Worm (Caenorhabditis elegans) whole organism, early embryonic: ENCODE data around the gene arf-5.

Source experiments
- B0310.2 ChIP-seq: sonication (generic microtip); optimal IDR thresholded peaks from 2 replicates; lab custom pipeline; 2016; ENCODE audit warnings: mild to moderate bottlenecking, missing genetic modification characterization, missing compliant biosample characterization
- ama-1 ChIP-seq: fragments of 150-350 bp; optimal IDR thresholded peaks from 2 replicates; lab custom pipeline; 2014
- ceh-13 ChIP-seq: fragments of 200-800 bp; sonication (Bioruptor generic); optimal IDR thresholded peaks from 2 replicates; lab custom pipeline; 2018; ENCODE audit warnings: mild to moderate bottlenecking, missing genetic modification characterization, missing compliant biosample characterization
- hnd-1 ChIP-seq: sonication (generic microtip); optimal IDR thresholded peaks from 2 replicates; lab custom pipeline; 2016; ENCODE audit warnings: missing genetic modification characterization, missing compliant biosample characterization
- tra-4 ChIP-seq: sonication (generic microtip); optimal IDR thresholded peaks from 2 replicates; lab custom pipeline; 2017; ENCODE audit warnings: missing genetic modification characterization, missing compliant biosample characterization

ce11 chrIV:7954006-7954405, 28.3 kb upstream of the arf-5 start:
- TF ChIP-seq tra-4 (tag; lab: Kevin White, UChicago) (no peak), ama-1 (no peak), hnd-1 (tag; lab: Kevin White, UChicago) (no peak), ceh-13 (no peak), B0310.2 (tag; lab: Kevin White, UChicago) (no peak)
